Worm (Caenorhabditis elegans) whole organism, early embryonic: ENCODE data around the gene clec-62.

Experiments used
- B0310.2 ChIP-seq: sonication (generic microtip); optimal IDR thresholded peaks from 2 replicates; lab custom pipeline; 2016; ENCODE audit warnings: mild to moderate bottlenecking, missing genetic modification characterization, missing compliant biosample characterization
- F13C5.2 ChIP-seq: sonication (generic microtip); optimal IDR thresholded peaks from 2 replicates; lab custom pipeline; 2017; ENCODE audit warnings: mild to moderate bottlenecking, missing genetic modification characterization, inconsistent platforms, missing compliant biosample characterization
- aly-1 ChIP-seq: sonication (generic microtip); optimal IDR thresholded peaks from 2 replicates; lab custom pipeline; 2016; ENCODE audit warnings: missing genetic modification characterization, missing compliant biosample characterization
- ama-1 ChIP-seq: fragments of 150-350 bp; optimal IDR thresholded peaks from 2 replicates; lab custom pipeline; 2014
- ceh-13 ChIP-seq: fragments of 200-800 bp; sonication (Bioruptor generic); optimal IDR thresholded peaks from 2 replicates; lab custom pipeline; 2018; ENCODE audit warnings: mild to moderate bottlenecking, missing genetic modification characterization, missing compliant biosample characterization
- ceh-36 ChIP-seq: sonication (generic microtip); optimal IDR thresholded peaks from 2 replicates; lab custom pipeline; 2016; ENCODE audit warnings: missing genetic modification characterization, inconsistent platforms, missing compliant biosample characterization
- ets-7 ChIP-seq: sonication (generic microtip); optimal IDR thresholded peaks from 2 replicates; lab custom pipeline; 2016; ENCODE audit warnings: missing genotype, missing genetic modification characterization, missing compliant biosample characterization
- flt-1 ChIP-seq: fragments of 200-800 bp; sonication (Bioruptor generic); IDR thresholded peaks from 2 replicates; pipeline ENCODE4 v1.3.6; 2022; ENCODE audit warnings: missing genetic modification characterization, missing compliant biosample characterization
- hmbx-1 ChIP-seq: sonication (generic microtip); optimal IDR thresholded peaks from 2 replicates; lab custom pipeline; 2016; ENCODE audit warnings: mild to moderate bottlenecking, missing genetic modification characterization, missing compliant biosample characterization
- hmg-4 ChIP-seq: fragments of 200-800 bp; sonication (Bioruptor generic); optimal IDR thresholded peaks from 2 replicates; lab custom pipeline; 2018; ENCODE audit warnings: mild to moderate bottlenecking, missing genetic modification characterization, missing compliant biosample characterization
- hnd-1 ChIP-seq: sonication (generic microtip); optimal IDR thresholded peaks from 2 replicates; lab custom pipeline; 2016; ENCODE audit warnings: missing genetic modification characterization, missing compliant biosample characterization
- pes-1 ChIP-seq: fragments of 200-800 bp; sonication (Bioruptor generic); IDR thresholded peaks from 2 replicates; pipeline ENCODE4 v1.3.6; 2022; ENCODE audit warnings: missing genetic modification reagents, missing genetic modification characterization, missing compliant biosample characterization
- scrt-1 ChIP-seq: fragments of 200-800 bp; sonication (Bioruptor generic); IDR thresholded peaks from 2 replicates; pipeline ENCODE4 v1.3.6; 2022; ENCODE audit warnings: missing genetic modification characterization, missing compliant biosample characterization
- sea-1 ChIP-seq: fragments of 200-800 bp; sonication (Bioruptor generic); conservative IDR thresholded peaks from 2 replicates; pipeline ENCODE4 v1.3.6; 2022; ENCODE audit warnings: missing genetic modification characterization, missing compliant biosample characterization
- tbx-11 ChIP-seq: fragments of 200-800 bp; sonication (Bioruptor generic); IDR thresholded peaks from 2 replicates; pipeline ENCODE4 v1.3.6; 2022; ENCODE audit warnings: missing genetic modification characterization, missing compliant biosample characterization
- tbx-37 ChIP-seq: fragments of 200-800 bp; sonication (Bioruptor generic); conservative IDR thresholded peaks from 2 replicates; pipeline ENCODE4 v1.3.6; 2022; ENCODE audit warnings: missing genetic modification reagents, missing genetic modification characterization, missing compliant biosample characterization
- tra-4 ChIP-seq: sonication (generic microtip); optimal IDR thresholded peaks from 2 replicates; lab custom pipeline; 2017; ENCODE audit warnings: missing genetic modification characterization, missing compliant biosample characterization

clec-62 gene

ce11 chrII:12878071-12878668 lies 16.8 kb downstream of the clec-62 start, which contains the start of gene gsy-1:
Gene gsy-1, minus strand, starts transcription at chrII:12878121.
- TF ChIP-seq ets-7 (tag; lab: Kevin White, UChicago) (no peak), hmg-4 (GFP tag; lab: Kevin White, UChicago) (no peak), ama-1 (lab: Kevin White, UChicago) (no peak), sea-1 (GFP tag; lab: Robert Waterston, UW) (no peak), hmbx-1 (tag; lab: Kevin White, UChicago) (no peak), flt-1 (no peak), scrt-1 (no peak), hnd-1 (tag; lab: Kevin White, UChicago) (no peak), tra-4 (tag; lab: Kevin White, UChicago) (no peak), tbx-37 (GFP tag; lab: Robert Waterston, UW) (no peak), aly-1 (no peak), F13C5.2 (no peak), B0310.2 (no peak), tbx-11 (GFP tag; lab: Robert Waterston, UW) (no peak), pes-1 (GFP tag; lab: Robert Waterston, UW) (no peak), ceh-36 (tag; lab: Kevin White, UChicago) (no peak), ceh-13 (GFP tag; lab: Kevin White, UChicago) (no peak)

ce11 chrII:12866079-12866478 lies 28.8 kb downstream of the clec-62 start:
- TF ChIP-seq tbx-11 (GFP tag; lab: Robert Waterston, UW) (no peak), ets-7 (tag; lab: Kevin White, UChicago) (no peak), aly-1 (no peak), flt-1 (no peak), hmbx-1 (tag; lab: Kevin White, UChicago) (no peak)

- TF ChIP-seq aly-1, result no peak
Observed at ce11 chrII:12865604-12866003, 29.3 kb downstream of the clec-62 start, which contains the start of gene snf-5. Gene snf-5, minus strand, starts transcription at chrII:12865785.

ce11 chrII:12855900-12856299 lies 39.0 kb downstream of the clec-62 start, which contains the start of gene Y46G5A.29:
Gene Y46G5A.29, plus strand, starts transcription at chrII:12856200.
- TF ChIP-seq ama-1 (lab: Kevin White, UChicago) (no peak), tra-4 (tag; lab: Kevin White, UChicago) (no peak), sea-1 (GFP tag; lab: Robert Waterston, UW) (no peak), flt-1 (no peak), hnd-1 (tag; lab: Kevin White, UChicago) (no peak), tbx-37 (GFP tag; lab: Robert Waterston, UW) (no peak), tbx-11 (GFP tag; lab: Robert Waterston, UW) (no peak), pes-1 (GFP tag; lab: Robert Waterston, UW) (no peak)

ce11 chrII:12850129-12850528 lies 44.8 kb downstream of the clec-62 start, which contains the start of gene Y46G5A.28:
Gene Y46G5A.28, plus strand, starts transcription at chrII:12850429.
- TF ChIP-seq sea-1 (GFP tag; lab: Robert Waterston, UW) (no peak), ets-7 (tag; lab: Kevin White, UChicago) (no peak), hnd-1 (tag; lab: Kevin White, UChicago) (no peak), flt-1 (no peak), tra-4 (tag; lab: Kevin White, UChicago) (no peak), hmbx-1 (tag; lab: Kevin White, UChicago) (no peak), B0310.2 (no peak)

ce11 chrII:12847736-12848135 lies 47.2 kb downstream of the clec-62 start, which contains the start of gene pes-10:
Gene pes-10, minus strand, starts transcription at chrII:12847836.
- TF ChIP-seq tbx-11 (GFP tag; lab: Robert Waterston, UW) (no peak), hmbx-1 (tag; lab: Kevin White, UChicago) (no peak), B0310.2 (no peak), hmg-4 (GFP tag; lab: Kevin White, UChicago) (no peak), pes-1 (GFP tag; lab: Robert Waterston, UW) (no peak), ama-1 (lab: Kevin White, UChicago) (no peak), tra-4 (tag; lab: Kevin White, UChicago) (no peak)
